Worm (Caenorhabditis elegans) whole organism, early embryonic: ENCODE data around the gene mdt-11.
"Not testable (repeated sequence)": the region's sequence is repeated elsewhere in the genome, so short reads cannot be mapped to it uniquely, and the experiment has no call there.

ENCODE experiments used
- B0310.2 ChIP-seq: sonication (generic microtip); optimal IDR thresholded peaks from 2 replicates; lab custom pipeline; 2016; ENCODE audit warnings: mild to moderate bottlenecking, missing genetic modification characterization, missing compliant biosample characterization
- F13C5.2 ChIP-seq: sonication (generic microtip); optimal IDR thresholded peaks from 2 replicates; lab custom pipeline; 2017; ENCODE audit warnings: mild to moderate bottlenecking, missing genetic modification characterization, inconsistent platforms, missing compliant biosample characterization
- aly-1 ChIP-seq: sonication (generic microtip); optimal IDR thresholded peaks from 2 replicates; lab custom pipeline; 2016; ENCODE audit warnings: missing genetic modification characterization, missing compliant biosample characterization
- ama-1 ChIP-seq: fragments of 150-350 bp; optimal IDR thresholded peaks from 2 replicates; lab custom pipeline; 2014
- ceh-13 ChIP-seq: fragments of 200-800 bp; sonication (Bioruptor generic); optimal IDR thresholded peaks from 2 replicates; lab custom pipeline; 2018; ENCODE audit warnings: mild to moderate bottlenecking, missing genetic modification characterization, missing compliant biosample characterization
- ceh-36 ChIP-seq: sonication (generic microtip); optimal IDR thresholded peaks from 2 replicates; lab custom pipeline; 2016; ENCODE audit warnings: missing genetic modification characterization, inconsistent platforms, missing compliant biosample characterization
- ets-7 ChIP-seq: sonication (generic microtip); optimal IDR thresholded peaks from 2 replicates; lab custom pipeline; 2016; ENCODE audit warnings: missing genotype, missing genetic modification characterization, missing compliant biosample characterization
- flt-1 ChIP-seq: fragments of 200-800 bp; sonication (Bioruptor generic); IDR thresholded peaks from 2 replicates; pipeline ENCODE4 v1.3.6; 2022; ENCODE audit warnings: missing genetic modification characterization, missing compliant biosample characterization
- hmbx-1 ChIP-seq: sonication (generic microtip); optimal IDR thresholded peaks from 2 replicates; lab custom pipeline; 2016; ENCODE audit warnings: mild to moderate bottlenecking, missing genetic modification characterization, missing compliant biosample characterization
- hmg-4 ChIP-seq: fragments of 200-800 bp; sonication (Bioruptor generic); optimal IDR thresholded peaks from 2 replicates; lab custom pipeline; 2018; ENCODE audit warnings: mild to moderate bottlenecking, missing genetic modification characterization, missing compliant biosample characterization
- hnd-1 ChIP-seq: sonication (generic microtip); optimal IDR thresholded peaks from 2 replicates; lab custom pipeline; 2016; ENCODE audit warnings: missing genetic modification characterization, missing compliant biosample characterization
- pes-1 ChIP-seq: fragments of 200-800 bp; sonication (Bioruptor generic); IDR thresholded peaks from 2 replicates; pipeline ENCODE4 v1.3.6; 2022; ENCODE audit warnings: missing genetic modification reagents, missing genetic modification characterization, missing compliant biosample characterization
- scrt-1 ChIP-seq: fragments of 200-800 bp; sonication (Bioruptor generic); IDR thresholded peaks from 2 replicates; pipeline ENCODE4 v1.3.6; 2022; ENCODE audit warnings: missing genetic modification characterization, missing compliant biosample characterization
- sea-1 ChIP-seq: fragments of 200-800 bp; sonication (Bioruptor generic); conservative IDR thresholded peaks from 2 replicates; pipeline ENCODE4 v1.3.6; 2022; ENCODE audit warnings: missing genetic modification characterization, missing compliant biosample characterization
- tbx-11 ChIP-seq: fragments of 200-800 bp; sonication (Bioruptor generic); IDR thresholded peaks from 2 replicates; pipeline ENCODE4 v1.3.6; 2022; ENCODE audit warnings: missing genetic modification characterization, missing compliant biosample characterization
- tbx-37 ChIP-seq: fragments of 200-800 bp; sonication (Bioruptor generic); conservative IDR thresholded peaks from 2 replicates; pipeline ENCODE4 v1.3.6; 2022; ENCODE audit warnings: missing genetic modification reagents, missing genetic modification characterization, missing compliant biosample characterization
- tra-4 ChIP-seq: sonication (generic microtip); optimal IDR thresholded peaks from 2 replicates; lab custom pipeline; 2017; ENCODE audit warnings: missing genetic modification characterization, missing compliant biosample characterization

mdt-11 gene

DNA sequence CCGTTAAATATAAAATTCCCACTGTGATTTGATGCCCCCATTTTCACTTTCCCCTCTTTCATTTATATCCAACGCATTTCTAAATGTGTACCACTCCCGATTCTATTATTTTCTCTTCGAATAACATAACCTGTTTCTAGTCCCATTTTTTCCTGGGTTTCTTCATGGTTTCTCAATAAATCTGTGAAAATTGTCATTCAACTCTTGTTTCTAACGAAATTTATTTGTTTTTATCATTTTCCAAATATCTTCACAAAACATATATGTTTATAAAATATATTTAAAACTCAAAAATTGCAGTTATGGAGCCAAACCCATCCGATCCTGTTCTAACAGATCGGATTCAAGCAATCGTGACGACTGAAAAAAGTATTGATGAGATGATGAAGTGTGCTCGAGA is at the start of gene mdt-11:
Gene mdt-11 (plus strand): TSS at position 301 of the 400 bp plus-strand sequence.
- TF ChIP-seq pes-1 (GFP tag; lab: Robert Waterston, UW) (no peak), aly-1 (tag; lab: Kevin White, UChicago) (no peak), hnd-1 (no peak), B0310.2 (tag; lab: Kevin White, UChicago) (no peak), flt-1 (GFP tag; lab: Robert Waterston, UW) (no peak), tra-4 (tag; lab: Kevin White, UChicago) (no peak), tbx-11 (no peak), hmg-4 (GFP tag; lab: Kevin White, UChicago) (no peak), tbx-37 (GFP tag; lab: Robert Waterston, UW) (no peak), hmbx-1 (no peak), F13C5.2 (no peak), sea-1 (GFP tag; lab: Robert Waterston, UW) (no peak), ceh-13 (no peak), ceh-36 (tag; lab: Kevin White, UChicago) (no peak), ets-7 (tag; lab: Kevin White, UChicago) (no peak), ama-1 (no peak)

DNA sequence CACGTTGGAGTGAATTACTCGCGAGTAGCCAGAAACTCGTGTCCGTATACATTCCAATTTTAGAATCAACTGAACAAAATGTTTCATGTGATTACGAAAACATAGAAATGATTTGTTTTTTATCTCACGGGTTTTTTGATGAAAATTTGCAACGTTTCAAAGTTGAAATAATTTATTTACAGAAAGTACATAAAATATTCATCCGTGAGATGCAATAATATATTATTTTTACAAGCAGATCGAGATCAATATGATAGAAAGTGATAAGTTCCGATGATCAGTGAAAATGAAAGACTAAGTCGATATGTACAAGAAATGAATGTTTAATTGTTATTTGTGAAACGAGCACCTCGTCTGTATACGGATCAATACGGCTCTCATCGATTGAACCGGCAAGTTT is 40.7 kb upstream of the mdt-11 start, which contains the start of gene C27F2.6:
Gene C27F2.6 (minus strand): TSS at position 101 of the 400 bp plus-strand sequence.
- not testable (repeated sequence) for TF ChIP-seq ets-7 (tag; lab: Kevin White, UChicago); hmbx-1; hnd-1

DNA sequence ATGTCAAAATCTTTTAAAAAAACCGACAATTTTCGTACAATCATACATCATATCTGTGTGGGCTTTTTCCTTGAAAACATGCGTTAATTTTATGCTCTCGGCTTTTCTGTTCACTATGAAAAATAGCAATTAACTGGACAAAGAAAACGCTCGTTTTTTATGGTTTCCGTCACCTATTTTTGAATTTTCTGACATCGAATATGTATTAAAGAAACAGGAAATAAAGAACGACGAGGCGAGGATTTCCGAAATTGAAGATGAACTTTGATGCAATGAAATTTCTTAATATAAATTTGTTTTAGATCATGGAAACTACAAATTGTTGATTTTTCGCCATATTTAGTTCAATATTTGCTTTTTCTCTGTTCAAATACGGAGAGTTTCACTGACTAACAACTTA is 37.1 kb upstream of the mdt-11 start:
- no peak for TF ChIP-seq tra-4 (tag; lab: Kevin White, UChicago)
- no peak for TF ChIP-seq tbx-11
- TF ChIP-seq ceh-13: no peak
- no peak for TF ChIP-seq B0310.2 (tag; lab: Kevin White, UChicago)
- no peak for TF ChIP-seq pes-1 (GFP tag; lab: Robert Waterston, UW)
- TF ChIP-seq hnd-1: no peak
- no peak for TF ChIP-seq ceh-36 (tag; lab: Kevin White, UChicago)
- TF ChIP-seq sea-1 (GFP tag; lab: Robert Waterston, UW): no peak

DNA sequence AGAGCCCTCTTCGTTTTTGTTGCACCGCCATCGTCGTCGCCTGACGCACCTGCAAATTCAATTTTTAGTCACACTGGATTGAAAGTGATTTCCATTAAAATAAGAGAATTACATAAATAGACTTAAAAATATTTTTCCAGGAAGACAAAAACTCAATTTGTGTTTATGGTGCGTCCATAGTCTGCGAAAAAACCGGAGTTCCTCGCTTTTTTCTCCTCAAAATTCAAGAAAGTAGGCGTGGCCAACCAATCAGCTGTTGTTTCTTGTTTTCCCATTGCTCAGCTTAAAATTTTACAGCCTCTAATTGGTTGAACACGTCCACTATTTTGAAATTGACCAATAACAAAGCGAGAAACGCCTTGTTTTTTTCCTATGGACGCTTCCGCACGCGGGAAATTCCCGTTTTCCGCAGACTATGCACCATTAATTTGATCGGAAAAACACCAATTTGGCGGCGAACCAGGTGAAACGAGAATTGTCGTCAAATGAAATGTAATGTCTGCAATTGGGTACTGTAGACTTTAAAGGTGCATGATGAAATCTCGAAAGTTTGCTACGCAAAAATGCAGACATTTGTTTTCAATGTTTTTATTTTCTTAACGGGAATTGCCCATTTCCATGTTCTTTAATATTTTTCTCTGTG is 36.5 kb upstream of the mdt-11 start, which contains the start of gene C27F2.7:
Gene C27F2.7 (minus strand): TSS at position 51 of the 643 bp plus-strand sequence.
- TF ChIP-seq flt-1 (GFP tag; lab: Robert Waterston, UW) (no peak), ceh-13 (no peak), hmg-4 (GFP tag; lab: Kevin White, UChicago) (no peak), hnd-1 (no peak), hmbx-1 (no peak), tra-4 (tag; lab: Kevin White, UChicago) (no peak), scrt-1 (GFP tag; lab: Robert Waterston, UW) (no peak)

DNA sequence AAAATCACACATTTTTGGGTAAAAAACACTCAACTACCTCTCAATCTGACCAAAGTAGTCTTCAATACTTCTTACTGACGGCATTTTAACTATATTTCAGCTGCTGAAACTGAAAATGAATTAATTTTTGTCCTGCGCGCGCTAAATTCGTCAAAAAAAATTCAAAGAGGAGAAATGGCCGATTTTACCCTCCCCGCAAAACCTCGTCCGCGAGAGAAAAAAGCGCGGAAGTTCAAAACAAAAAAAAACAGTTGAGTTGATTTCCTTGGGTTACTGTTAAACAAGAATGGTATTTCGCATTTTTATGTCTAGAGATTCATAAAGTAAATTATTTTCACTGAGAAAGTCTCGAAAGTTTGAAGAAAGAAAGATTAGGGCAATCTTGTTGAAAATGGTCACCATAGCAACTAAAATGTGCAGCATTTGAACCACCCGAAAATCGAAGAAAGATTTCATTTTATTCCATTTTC is 34.2 kb upstream of the mdt-11 start, which contains the start of the genes C27F2.10 and wdr-60:
Gene C27F2.10 (minus strand): TSS at position 109 of the 470 bp plus-strand sequence.
Gene wdr-60 (plus strand): TSS at position 420 of the 470 bp plus-strand sequence.
- TF ChIP-seq tbx-37 (GFP tag; lab: Robert Waterston, UW): peak; percentile 58
- TF ChIP-seq tbx-11: no peak

DNA sequence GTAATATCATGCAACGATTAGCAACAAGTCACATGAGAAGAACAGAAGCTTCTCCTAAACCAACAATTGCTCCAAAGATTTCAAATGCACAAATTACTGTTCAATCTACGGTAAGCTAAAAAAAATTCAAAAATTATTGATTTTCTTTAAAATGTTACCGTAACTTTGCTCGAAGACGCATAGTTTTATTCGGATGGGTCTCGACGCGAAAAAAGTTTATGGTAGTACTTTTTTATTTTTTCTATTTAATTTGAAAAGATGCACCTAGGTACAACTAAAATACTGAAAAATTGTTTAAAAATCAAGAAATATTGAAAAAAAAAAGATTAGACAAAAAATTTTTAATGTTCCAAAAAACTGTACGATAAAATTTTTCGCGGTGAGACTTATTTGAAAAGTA is 33.4 kb upstream of the mdt-11 start:
- TF ChIP-seq B0310.2 (tag; lab: Kevin White, UChicago) (no peak), aly-1 (tag; lab: Kevin White, UChicago) (no peak), hmg-4 (GFP tag; lab: Kevin White, UChicago) (no peak)

DNA sequence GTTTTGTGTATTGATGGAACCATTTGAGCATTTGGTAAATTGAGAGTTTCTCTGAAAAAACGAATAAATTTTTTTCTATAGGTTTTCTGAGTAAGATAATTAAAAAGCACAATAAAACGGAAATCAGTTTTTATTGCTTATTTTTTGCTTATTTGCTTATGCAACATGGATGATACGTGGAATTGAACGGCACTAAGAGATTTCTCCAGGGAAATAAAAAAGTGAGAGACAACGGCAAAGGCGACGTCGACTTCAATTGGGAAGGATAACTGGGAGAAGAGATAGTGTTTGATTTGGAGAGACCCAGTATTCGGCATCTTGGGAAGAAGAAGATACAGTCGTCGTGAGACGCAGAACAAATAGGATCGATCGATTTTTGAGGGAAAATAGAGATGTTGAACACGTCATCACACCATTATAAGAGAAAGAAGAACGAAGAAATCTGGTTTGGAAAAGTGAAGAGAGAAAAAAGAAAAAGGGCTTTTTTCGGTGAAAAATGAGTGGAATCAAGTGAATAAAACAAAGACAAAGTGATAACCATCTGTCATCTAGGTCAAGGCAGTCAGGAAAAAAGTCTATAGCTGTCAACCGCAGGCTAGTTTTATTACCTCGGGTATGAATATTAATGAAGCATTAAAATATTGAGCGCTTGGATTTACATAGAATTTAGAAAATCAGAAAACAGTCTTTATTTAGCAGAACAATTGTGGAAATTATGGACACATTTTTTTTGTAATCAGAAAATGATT is 22.7 kb upstream of the mdt-11 start, which contains the start of gene tmem-131:
Gene tmem-131 (minus strand): TSS at position 51 of the 749 bp plus-strand sequence.
- TF ChIP-seq B0310.2 (tag; lab: Kevin White, UChicago): no peak
- no peak for TF ChIP-seq pes-1 (GFP tag; lab: Robert Waterston, UW)
- TF ChIP-seq scrt-1 (GFP tag; lab: Robert Waterston, UW): no peak
- TF ChIP-seq F13C5.2: no peak
- no peak for TF ChIP-seq tbx-37 (GFP tag; lab: Robert Waterston, UW)
- TF ChIP-seq flt-1 (GFP tag; lab: Robert Waterston, UW): no peak
- no peak for TF ChIP-seq ets-7 (tag; lab: Kevin White, UChicago)
- no peak for TF ChIP-seq aly-1 (tag; lab: Kevin White, UChicago)
- TF ChIP-seq hmg-4 (GFP tag; lab: Kevin White, UChicago): no peak
- TF ChIP-seq tbx-11: no peak
- no peak for TF ChIP-seq sea-1 (GFP tag; lab: Robert Waterston, UW)
- TF ChIP-seq ceh-13: no peak
- no peak for TF ChIP-seq ceh-36 (tag; lab: Kevin White, UChicago)
- TF ChIP-seq ama-1: no peak
- TF ChIP-seq hnd-1: no peak
- no peak for TF ChIP-seq hmbx-1
- no peak for TF ChIP-seq tra-4 (tag; lab: Kevin White, UChicago)

DNA sequence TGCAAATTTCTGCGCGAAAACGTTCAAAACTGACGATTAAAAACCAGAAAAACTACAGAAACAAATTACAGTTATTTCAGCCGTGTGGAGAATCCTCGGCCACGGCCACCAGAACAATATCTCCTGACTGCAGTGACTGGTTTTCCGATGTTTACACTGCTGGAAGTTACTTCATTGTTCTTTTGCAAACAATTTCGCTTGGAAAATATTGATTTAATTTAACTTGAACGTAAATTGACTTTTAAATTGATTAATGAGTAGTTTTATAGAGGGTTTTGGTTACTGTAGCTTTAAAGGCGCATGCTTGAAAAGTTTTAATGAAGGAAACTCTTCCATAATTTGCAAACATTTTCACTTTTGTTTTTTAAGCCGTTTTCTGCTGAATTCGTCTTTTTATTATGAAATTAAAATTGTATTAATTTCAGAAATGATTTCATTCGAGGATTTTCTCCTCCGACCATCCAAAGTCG is 22.0 kb upstream of the mdt-11 start, which contains the start of gene smcr-8:
Gene smcr-8 (plus strand): TSS at position 420 of the 470 bp plus-strand sequence.
- TF ChIP-seq scrt-1 (GFP tag; lab: Robert Waterston, UW): no peak
- no peak for TF ChIP-seq ets-7 (tag; lab: Kevin White, UChicago)
- no peak for TF ChIP-seq B0310.2 (tag; lab: Kevin White, UChicago)
- TF ChIP-seq F13C5.2: no peak
- no peak for TF ChIP-seq hnd-1
- TF ChIP-seq sea-1 (GFP tag; lab: Robert Waterston, UW): no peak
- no peak for TF ChIP-seq flt-1 (GFP tag; lab: Robert Waterston, UW)
- TF ChIP-seq ceh-36 (tag; lab: Kevin White, UChicago): no peak
- no peak for TF ChIP-seq ama-1
- no peak for TF ChIP-seq tbx-37 (GFP tag; lab: Robert Waterston, UW)
- TF ChIP-seq ceh-13: no peak
- TF ChIP-seq pes-1 (GFP tag; lab: Robert Waterston, UW): no peak
- no peak for TF ChIP-seq hmg-4 (GFP tag; lab: Kevin White, UChicago)
- TF ChIP-seq tra-4 (tag; lab: Kevin White, UChicago): no peak
- no peak for TF ChIP-seq aly-1 (tag; lab: Kevin White, UChicago)
